Fruit fly (Drosophila melanogaster) whole organism, embryonic: Measurements from ENCODE around the gene Sgt1.

Experiments
- Atf3 ChIP-seq: fragments of 200-800 bp; sonication (Bioruptor generic); optimal IDR thresholded peaks from 3 replicates; lab custom pipeline; 2016; ENCODE audit warnings: missing biosample characterization, missing genetic modification characterization
- BEAF-32 ChIP-seq: fragments of 200-800 bp; sonication (Bioruptor generic); optimal IDR thresholded peaks from 3 replicates; lab custom pipeline; 2017; ENCODE audit warnings: missing biosample characterization, missing genetic modification characterization, mild to moderate bottlenecking, moderate library complexity, missing genetic modification reagents
- CG10565 ChIP-seq: fragments of 200-800 bp; sonication (Bioruptor generic); optimal IDR thresholded peaks from 3 replicates; lab custom pipeline; 2016; ENCODE audit warnings: missing biosample characterization, mild to moderate bottlenecking, missing genetic modification characterization
- CG11093 ChIP-seq: fragments of 200-800 bp; sonication (Bioruptor generic); IDR thresholded peaks from 3 replicates; pipeline ENCODE4 v1.3.6; 2022; ENCODE audit warnings: missing biosample characterization, missing genetic modification characterization
- CG12391 ChIP-seq: fragments of 200-800 bp; sonication (Bioruptor generic); optimal IDR thresholded peaks from 3 replicates; lab custom pipeline; 2018; ENCODE audit warnings: missing biosample characterization, mild to moderate bottlenecking, missing genetic modification characterization, moderate library complexity
- CG13287 ChIP-seq: fragments of 200-800 bp; sonication (Bioruptor generic); IDR thresholded peaks from 2 replicates; pipeline ENCODE4 v1.3.6; 2022; ENCODE audit warnings: missing biosample characterization, missing genetic modification characterization; ENCODE audit not compliant: partially characterized antibody
- CG14050 ChIP-seq: fragments of 200-800 bp; sonication (Bioruptor generic); IDR thresholded peaks from 3 replicates; pipeline ENCODE4 v1.3.6; 2022; ENCODE audit warnings: missing biosample characterization, missing genetic modification characterization
- CG15514 ChIP-seq: fragments of 200-800 bp; sonication (Bioruptor generic); optimal IDR thresholded peaks from 3 replicates; lab custom pipeline; 2017; ENCODE audit warnings: missing biosample characterization, missing genetic modification characterization, mild to moderate bottlenecking, moderate library complexity, missing genetic modification reagents
- CG18011 ChIP-seq: fragments of 200-800 bp; sonication (Bioruptor generic); optimal IDR thresholded peaks from 2 replicates; lab custom pipeline; 2017; ENCODE audit warnings: missing biosample characterization, missing genetic modification characterization, mild to moderate bottlenecking, moderate library complexity, missing genotype
- CG2116 ChIP-seq: fragments of 200-800 bp; sonication (Bioruptor generic); optimal IDR thresholded peaks from 3 replicates; lab custom pipeline; 2018; ENCODE audit warnings: missing biosample characterization, mild to moderate bottlenecking, missing genetic modification characterization
- CG2712 ChIP-seq: fragments of 200-800 bp; optimal IDR thresholded peaks from 3 replicates; lab custom pipeline; 2019; ENCODE audit warnings: missing biosample characterization, mild to moderate bottlenecking, missing genetic modification characterization, moderate library complexity
- CG2875 ChIP-seq: fragments of 200-800 bp; sonication (Bioruptor generic); optimal IDR thresholded peaks from 2 replicates; lab custom pipeline; 2017; ENCODE audit warnings: missing biosample characterization, mild to moderate bottlenecking, missing genetic modification characterization, missing genetic modification reagents
- CG31224 ChIP-seq: fragments of 200-800 bp; sonication (Bioruptor generic); IDR thresholded peaks from 2 replicates; pipeline ENCODE4 v1.3.6; 2022; ENCODE audit warnings: missing biosample characterization, missing genetic modification characterization
- CG32532 ChIP-seq: fragments of 200-800 bp; sonication (Bioruptor generic); IDR thresholded peaks from 2 replicates; pipeline ENCODE4 v1.3.6; 2022; ENCODE audit warnings: missing biosample characterization, missing genetic modification characterization
- CG34224 ChIP-seq: fragments of 200-800 bp; sonication (Bioruptor generic); IDR thresholded peaks from 3 replicates; pipeline ENCODE4 v1.3.6; 2022; ENCODE audit warnings: missing biosample characterization, missing genetic modification characterization; ENCODE audit not compliant: partially characterized antibody
- CG34376 ChIP-seq: fragments of 200-800 bp; sonication (Bioruptor generic); optimal IDR thresholded peaks from 2 replicates; lab custom pipeline; 2018; ENCODE audit warnings: missing biosample characterization, mild to moderate bottlenecking, missing genetic modification characterization
- CG3726 ChIP-seq: fragments of 200-800 bp; sonication (Bioruptor generic); IDR thresholded peaks from 3 replicates; pipeline ENCODE4, ENCODE4 v1.3.6; 2022; ENCODE audit warnings: missing biosample characterization, missing genetic modification characterization
- CG4328 ChIP-seq: fragments of 200-800 bp; sonication (Bioruptor generic); optimal IDR thresholded peaks from 3 replicates; lab custom pipeline; 2017; ENCODE audit warnings: missing biosample characterization, missing genetic modification reagents, missing genetic modification characterization
- CG4424 ChIP-seq: fragments of 200-800 bp; sonication (Bioruptor generic); optimal IDR thresholded peaks from 3 replicates; lab custom pipeline; 2016; ENCODE audit warnings: missing biosample characterization, missing genetic modification characterization
- CG4707 ChIP-seq: fragments of 200-800 bp; sonication (Bioruptor generic); optimal IDR thresholded peaks from 2 replicates; lab custom pipeline; 2018; ENCODE audit warnings: missing biosample characterization, mild to moderate bottlenecking, missing genetic modification characterization, moderate library complexity
- CG6654 ChIP-seq: fragments of 200-800 bp; sonication (Bioruptor generic); optimal IDR thresholded peaks from 2 replicates; lab custom pipeline; 2017; ENCODE audit warnings: missing biosample characterization, mild to moderate bottlenecking, missing genetic modification characterization
- CG6683 ChIP-seq: fragments of 200-800 bp; sonication (Bioruptor generic); optimal IDR thresholded peaks from 2 replicates; lab custom pipeline; 2017; ENCODE audit warnings: missing biosample characterization, mild to moderate bottlenecking, missing genetic modification characterization, missing genetic modification reagents
- CG6854 ChIP-seq: fragments of 200-800 bp; sonication (Bioruptor generic); optimal IDR thresholded peaks from 3 replicates; lab custom pipeline; 2017; ENCODE audit warnings: missing biosample characterization, mild to moderate bottlenecking, missing genetic modification characterization
- CG9215 ChIP-seq: fragments of 200-800 bp; sonication (Bioruptor generic); IDR thresholded peaks from 2 replicates; pipeline ENCODE4 v1.3.6; 2022; ENCODE audit warnings: missing biosample characterization, missing genetic modification characterization
- CG9932 ChIP-seq: fragments of 200-800 bp; sonication (Bioruptor generic); IDR thresholded peaks from 2 replicates; pipeline ENCODE4 v1.3.6; 2022; ENCODE audit warnings: missing biosample characterization, missing genetic modification characterization
- CoRest ChIP-seq: fragments of 200-800 bp; sonication (Bioruptor generic); optimal IDR thresholded peaks from 3 replicates; lab custom pipeline; 2018; ENCODE audit warnings: missing biosample characterization, mild to moderate bottlenecking, missing genetic modification characterization, moderate library complexity
- Dref ChIP-seq: fragments of 200-800 bp; sonication (Bioruptor generic); IDR thresholded peaks from 2 replicates; pipeline ENCODE4 v1.3.6; 2022; ENCODE audit warnings: missing biosample characterization, missing genetic modification characterization
- ERR ChIP-seq: fragments of 200-800 bp; sonication (Bioruptor generic); optimal IDR thresholded peaks from 2 replicates; lab custom pipeline; 2016; ENCODE audit warnings: missing biosample characterization, missing genetic modification characterization
- Ets65A ChIP-seq: fragments of 200-800 bp; sonication (Bioruptor generic); peaks from one replicate; lab custom pipeline; 2016; ENCODE audit warnings: missing biosample characterization, missing genetic modification characterization
- Fer2 ChIP-seq: fragments of 200-800 bp; sonication (Bioruptor generic); optimal IDR thresholded peaks from 2 replicates; lab custom pipeline; 2018; ENCODE audit warnings: missing biosample characterization, mild to moderate bottlenecking, missing genetic modification characterization, moderate library complexity
- HLHmδ ChIP-seq: fragments of 200-800 bp; sonication (Bioruptor generic); optimal IDR thresholded peaks from 2 replicates; lab custom pipeline; 2018; ENCODE audit warnings: missing biosample characterization, mild to moderate bottlenecking, missing genetic modification characterization, moderate library complexity
- Hsf ChIP-seq: fragments of 200-800 bp; sonication (Bioruptor generic); optimal IDR thresholded peaks from 3 replicates; lab custom pipeline; 2016; ENCODE audit warnings: missing biosample characterization, missing genetic modification characterization
- Sry-δ ChIP-seq: fragments of 200-800 bp; sonication (Bioruptor generic); optimal IDR thresholded peaks from 2 replicates; lab custom pipeline; 2016; ENCODE audit warnings: missing biosample characterization, missing genetic modification characterization
- ato ChIP-seq: fragments of 200-800 bp; sonication (Bioruptor generic); IDR thresholded peaks from 2 replicates; pipeline ENCODE4 v1.3.6; 2022; ENCODE audit warnings: missing biosample characterization, missing genetic modification characterization; ENCODE audit not compliant: partially characterized antibody
- ci ChIP-seq: fragments of 200-800 bp; sonication (Bioruptor generic); IDR thresholded peaks from 3 replicates; pipeline ENCODE4 v1.3.6; 2022; ENCODE audit warnings: missing biosample characterization, missing genetic modification characterization
- da ChIP-seq: fragments of 200-800 bp; sonication (Bioruptor generic); optimal IDR thresholded peaks from 2 replicates; lab custom pipeline; 2016; ENCODE audit warnings: missing biosample characterization, missing genetic modification characterization
- dati ChIP-seq: fragments of 200-800 bp; sonication (Bioruptor generic); IDR thresholded peaks from 2 replicates; pipeline ENCODE4 v1.3.6; 2022; ENCODE audit warnings: missing biosample characterization, missing genetic modification characterization
- dm ChIP-seq: fragments of 200-800 bp; sonication (Bioruptor generic); optimal IDR thresholded peaks from 3 replicates; lab custom pipeline; 2016; ENCODE audit warnings: missing biosample characterization, missing genetic modification characterization
- gsb ChIP-seq: fragments of 200-800 bp; sonication (Bioruptor generic); IDR thresholded peaks from 2 replicates; pipeline ENCODE4 v1.3.6; 2022; ENCODE audit warnings: missing biosample characterization, missing genetic modification characterization
- gt ChIP-seq: fragments of 200-800 bp; sonication (Bioruptor generic); IDR thresholded peaks from 2 replicates; pipeline ENCODE4 v1.3.6; 2022; ENCODE audit warnings: missing biosample characterization, missing genetic modification characterization
- h ChIP-seq: fragments of >200 bp; optimal IDR thresholded peaks from 2 replicates; lab custom pipeline; 2017
- nom ChIP-seq: fragments of 200-800 bp; sonication (Bioruptor generic); optimal IDR thresholded peaks from 2 replicates; lab custom pipeline; 2017; ENCODE audit warnings: missing biosample characterization, missing genetic modification characterization, mild to moderate bottlenecking, moderate library complexity, missing genetic modification reagents
- repo ChIP-seq: fragments of 200-800 bp; sonication (Bioruptor generic); optimal IDR thresholded peaks from 2 replicates; lab custom pipeline; 2016; ENCODE audit warnings: missing biosample characterization, missing genetic modification characterization
- schlank ChIP-seq: fragments of 200-800 bp; sonication (Bioruptor generic); optimal IDR thresholded peaks from 2 replicates; lab custom pipeline; 2018; ENCODE audit warnings: missing biosample characterization, mild to moderate bottlenecking, missing genetic modification characterization
- seq ChIP-seq: fragments of 200-800 bp; sonication (Bioruptor generic); IDR thresholded peaks from 2 replicates; pipeline ENCODE4 v1.3.6; 2022; ENCODE audit warnings: missing biosample characterization, missing genetic modification characterization
- sima ChIP-seq: fragments of 200-800 bp; sonication (Bioruptor generic); optimal IDR thresholded peaks from 2 replicates; lab custom pipeline; 2016; ENCODE audit warnings: missing biosample characterization, missing genetic modification characterization
- slbo ChIP-seq: fragments of 200-800 bp; sonication (Bioruptor generic); IDR thresholded peaks from 2 replicates; pipeline ENCODE4 v1.3.6; 2022; ENCODE audit warnings: missing biosample characterization, missing genetic modification characterization
- tgo ChIP-seq: fragments of 200-800 bp; sonication (Bioruptor generic); IDR thresholded peaks from 3 replicates; pipeline ENCODE4 v1.3.6; 2022; ENCODE audit warnings: missing biosample characterization, missing genetic modification characterization
- trh ChIP-seq: fragments of 200-800 bp; sonication (Bioruptor generic); optimal IDR thresholded peaks from 2 replicates; lab custom pipeline; 2016; ENCODE audit warnings: missing biosample characterization, missing genetic modification characterization
- twi ChIP-seq: fragments of 200-800 bp; optimal IDR thresholded peaks from 2 replicates; lab custom pipeline; 2019; ENCODE audit warnings: missing biosample characterization, mild to moderate bottlenecking, missing genetic modification characterization, moderate library complexity
- wek ChIP-seq: fragments of 200-800 bp; sonication (Bioruptor generic); optimal IDR thresholded peaks from 3 replicates; lab custom pipeline; 2018; ENCODE audit warnings: missing biosample characterization, mild to moderate bottlenecking, missing genetic modification characterization, moderate library complexity
- yki ChIP-seq: fragments of >200 bp; optimal IDR thresholded peaks from 3 replicates; lab custom pipeline; 2018

The Sgt1 gene

DNA sequence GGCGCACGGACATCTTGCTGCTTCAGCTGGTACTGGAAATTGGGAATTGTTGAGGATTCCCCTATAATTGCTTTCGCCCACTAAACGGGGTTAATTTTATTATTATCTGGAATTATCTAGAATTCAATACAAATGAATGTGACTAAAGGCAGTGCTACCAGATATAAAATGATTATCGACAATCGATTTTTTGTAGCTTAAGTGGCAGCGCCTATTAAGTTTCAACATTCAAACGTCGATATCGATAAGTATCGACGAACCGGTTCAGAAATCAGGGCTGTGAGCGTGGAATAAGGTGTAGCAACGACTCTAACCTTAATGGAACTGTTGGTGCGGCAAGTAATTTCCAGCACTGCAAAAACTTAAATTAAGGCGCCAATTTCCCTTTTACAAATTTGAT, at the start of gene Sgt1 (continued):
- TF ChIP-seq twi (tag; lab: Kevin White, UChicago) (no peak), CG6683 (GFP tag; lab: Kevin White, UChicago) (no peak), BEAF-32 (GFP tag; lab: Kevin White, UChicago) (peak; percentile 78), ERR (GFP tag; lab: Kevin White, UChicago) (peak; percentile 51), CG4328 (GFP tag; lab: Kevin White, UChicago) (peak; percentile 38), gt (GFP tag; lab: Robert Waterston, UW) (no peak), gsb (GFP tag; lab: Robert Waterston, UW) (no peak), CG31224 (GFP tag; lab: Robert Waterston, UW) (no peak), Sry-δ (peak; percentile 83), CG34376 (peak; percentile 78), CG13287 (GFP tag; lab: Robert Waterston, UW) (peak; percentile 85), CG3726 (no peak), wek (GFP tag; lab: Kevin White, UChicago) (no peak), CG11093 (GFP tag; lab: Robert Waterston, UW) (no peak), CG32532 (GFP tag; lab: Robert Waterston, UW) (0 out of 2 replicates have a peak, but pooled peaks have one; percentile 4), CG4424 (no peak), da (no peak), CG6854 (GFP tag; lab: Kevin White, UChicago) (no peak), nom (GFP tag; lab: Kevin White, UChicago) (no peak), Ets65A (GFP tag; lab: Kevin White, UChicago) (peak; percentile 95), Fer2 (tag; lab: Kevin White, UChicago) (peak; percentile 14), CoRest (peak; percentile 55), CG2712 (tag; lab: Kevin White, UChicago) (peak; percentile 56), seq (GFP tag; lab: Robert Waterston, UW) (no peak), CG9215 (GFP tag; lab: Robert Waterston, UW) (no peak), tgo (GFP tag; lab: Robert Waterston, UW) (no peak), slbo (GFP tag; lab: Robert Waterston, UW) (peak; percentile 71), ci (GFP tag; lab: Robert Waterston, UW) (no peak), CG15514 (GFP tag; lab: Kevin White, UChicago) (peak; percentile 99), CG2116 (GFP tag; lab: Kevin White, UChicago) (peak; percentile 84), schlank (tag; lab: Kevin White, UChicago) (no peak), trh (GFP tag; lab: Kevin White, UChicago) (no peak), CG12391 (peak; percentile 46), CG4707 (GFP tag; lab: Kevin White, UChicago) (no peak), CG9932 (GFP tag; lab: Robert Waterston, UW) (peak; percentile 78), HLHmδ (GFP tag; lab: Kevin White, UChicago) (no peak), CG2875 (GFP tag; lab: Kevin White, UChicago) (no peak), CG34224 (peak; percentile 89), repo (peak; percentile 40), sima (GFP tag; lab: Kevin White, UChicago) (no peak), yki (lab: Kevin White, UChicago) (no peak), CG10565 (GFP tag; lab: Kevin White, UChicago) (no peak), CG6654 (GFP tag; lab: Kevin White, UChicago) (no peak), Atf3 (GFP tag; lab: Kevin White, UChicago) (no peak), CG14050 (GFP tag; lab: Robert Waterston, UW) (no peak), Hsf (GFP tag; lab: Kevin White, UChicago) (peak; percentile 60), dm (GFP tag; lab: Kevin White, UChicago) (peak; percentile 41), dati (GFP tag; lab: Robert Waterston, UW) (no peak), CG18011 (no peak), Dref (peak; percentile 99), ato (GFP tag; lab: Robert Waterston, UW) (peak; percentile 99), h (no peak)
